Fruit fly (Drosophila melanogaster): ENCODE data around the gene CG10466.
A peak's percentile ranks its signal among the peaks of the same experiment; 100 is the strongest.

The CG10466 gene

DNA sequence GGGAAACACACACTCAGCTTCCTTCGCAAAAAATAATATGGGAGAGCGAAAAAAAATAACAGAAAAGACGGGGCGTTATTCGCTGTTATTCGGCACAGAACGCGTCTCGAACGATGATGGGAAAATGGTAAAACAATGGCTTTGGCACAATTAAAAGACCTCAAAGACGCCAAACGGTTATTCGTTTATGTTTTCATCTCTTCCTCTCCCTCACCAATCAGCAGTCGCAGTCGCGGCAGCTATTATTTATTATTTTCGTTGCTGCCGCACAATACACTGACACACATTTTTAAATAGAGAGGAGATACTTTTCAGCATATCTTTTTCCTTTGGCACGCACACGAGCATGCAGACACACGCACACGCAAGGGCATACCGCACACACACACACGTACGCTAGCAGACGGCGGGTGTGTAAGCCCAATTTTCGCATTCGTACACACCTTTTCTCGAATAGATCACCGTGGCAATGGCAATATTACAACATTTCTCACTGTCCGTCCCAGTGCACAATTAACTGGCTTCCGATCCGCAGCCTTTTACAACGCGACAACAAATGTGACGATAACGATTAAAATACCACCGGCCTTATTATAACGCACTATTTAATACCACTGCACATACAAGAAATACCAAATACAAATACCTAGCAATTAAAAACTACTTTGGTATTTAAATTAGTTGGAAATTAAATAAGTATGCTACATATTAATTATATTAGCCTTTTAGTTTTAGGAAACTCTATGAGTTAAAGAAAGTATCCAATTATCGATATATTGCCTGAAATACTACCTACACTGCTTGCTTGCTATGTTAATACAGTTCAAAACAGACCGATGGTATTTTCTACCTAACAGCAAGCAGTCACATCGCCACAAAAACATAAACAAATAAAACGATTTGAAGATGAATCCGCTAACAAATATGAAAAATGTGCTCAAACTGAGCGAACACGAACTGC, at the start of gene CG10466, which contains the start of gene CdGAPr (continued):
- peak; percentile 55 for TF ChIP-seq Sry-δ (GFP tag; optimal IDR thresholded peaks at IDR 0.05)
- TF ChIP-seq CG30020 (tag; optimal IDR thresholded peaks at IDR 0.05): peak; percentile 65
- TF ChIP-seq HLH54F (GFP tag; optimal IDR thresholded peaks at IDR 0.05): no peak
- TF ChIP-seq gce (GFP tag; IDR thresholded peaks at IDR 0.05): no peak
- TF ChIP-seq B-H2 (GFP tag; optimal IDR thresholded peaks at IDR 0.05): no peak
- TF ChIP-seq Xbp1 (GFP tag; optimal IDR thresholded peaks at IDR 0.05): no peak
- no peak for TF ChIP-seq Nf-YA (GFP tag; IDR thresholded peaks at IDR 0.05)
- TF ChIP-seq nom (GFP tag; optimal IDR thresholded peaks at IDR 0.05): no peak
- no peak for TF ChIP-seq Dip3 (GFP tag; optimal IDR thresholded peaks at IDR 0.05)
- no peak for TF ChIP-seq H2.0 (GFP tag; IDR thresholded peaks at IDR 0.05)
- peak; percentile 29 for TF ChIP-seq CG4617 (GFP tag; optimal IDR thresholded peaks at IDR 0.05; ENCODE audit: borderline replicate concordance)
- TF ChIP-seq MTF-1 (GFP tag; optimal IDR thresholded peaks at IDR 0.05; ENCODE audit: borderline replicate concordance): peak; percentile 25
- TF ChIP-seq tx (GFP tag; optimal IDR thresholded peaks at IDR 0.05): no peak
- peak; percentile 62 for TF ChIP-seq Ets97D (GFP tag; optimal IDR thresholded peaks at IDR 0.05)
- TF ChIP-seq gro (GFP tag; optimal IDR thresholded peaks at IDR 0.05): peak; percentile 51
- no peak for TF ChIP-seq CG11093 (GFP tag; IDR thresholded peaks at IDR 0.05)
- peak; percentile 49 for TF ChIP-seq CG2712 (tag; optimal IDR thresholded peaks at IDR 0.05)
- no peak for TF ChIP-seq ind (GFP tag; optimal IDR thresholded peaks at IDR 0.05)
- peak; percentile 35; the same call in 2 of the 3 replicates for TF ChIP-seq knrl (GFP tag; IDR thresholded peaks at IDR 0.05; ENCODE audit: partially characterized antibody)
- TF ChIP-seq zfh2 (GFP tag; optimal IDR thresholded peaks at IDR 0.05): no peak
- TF ChIP-seq esg (GFP tag; conservative IDR thresholded peaks at IDR 0.05): no peak
- no peak for TF ChIP-seq fd102C (GFP tag; optimal IDR thresholded peaks at IDR 0.05)

- TF ChIP-seq Ets65A (GFP tag): peak; percentile 91
- TF ChIP-seq klu (GFP tag; IDR thresholded peaks at IDR 0.05): no peak
Measured at dm6 chr2L:19750571-19750970, 41.3 kb upstream of the CG10466 start.

dm6 chr2L:19755015-19755414, 36.9 kb upstream of the CG10466 start:
- TF ChIP-seq ato (GFP tag; IDR thresholded peaks at IDR 0.05; ENCODE audit: partially characterized antibody): no peak
- no peak for TF ChIP-seq Sry-δ (GFP tag; optimal IDR thresholded peaks at IDR 0.05)
- TF ChIP-seq Fer2 (tag; optimal IDR thresholded peaks at IDR 0.05): no peak
- TF ChIP-seq sob (GFP tag; IDR thresholded peaks at IDR 0.05): no peak
- TF ChIP-seq slbo (GFP tag; IDR thresholded peaks at IDR 0.05): 0 out of 2 replicates have a peak, but pooled peaks have one; percentile 6
- TF ChIP-seq Abd-B (GFP tag; optimal IDR thresholded peaks at IDR 0.05): no peak
- no peak for TF ChIP-seq CG32772 (GFP tag; IDR thresholded peaks at IDR 0.05)
- TF ChIP-seq CG14050 (GFP tag; IDR thresholded peaks at IDR 0.05): no peak
- TF ChIP-seq CG1603 (tag; optimal IDR thresholded peaks at IDR 0.05): no peak
- no peak for TF ChIP-seq Mad (GFP tag; optimal IDR thresholded peaks at IDR 0.05)
- no peak for TF ChIP-seq CG7786 (GFP tag; optimal IDR thresholded peaks at IDR 0.05)
- no peak for TF ChIP-seq CG15601 (tag; optimal IDR thresholded peaks at IDR 0.05)
- TF ChIP-seq CrebB (tag; optimal IDR thresholded peaks at IDR 0.05): no peak
- TF ChIP-seq CG5245 (GFP tag; optimal IDR thresholded peaks at IDR 0.05): no peak
- no peak for TF ChIP-seq CG17328 (GFP tag; IDR thresholded peaks at IDR 0.05)
- no peak for TF ChIP-seq CG14441 (GFP tag; IDR thresholded peaks at IDR 0.05)
- TF ChIP-seq Xrp1 (GFP tag; IDR thresholded peaks at IDR 0.05): no peak
- TF ChIP-seq Kr (GFP tag; optimal IDR thresholded peaks at IDR 0.05): no peak
- TF ChIP-seq Awh (GFP tag; IDR thresholded peaks at IDR 0.05): no peak
- no peak for TF ChIP-seq CG1529 (GFP tag; optimal IDR thresholded peaks at IDR 0.05)
- TF ChIP-seq CG17802 (tag; optimal IDR thresholded peaks at IDR 0.05): no peak
- TF ChIP-seq CG16779 (GFP tag; IDR thresholded peaks at IDR 0.05): no peak
- TF ChIP-seq CG17829 (tag; optimal IDR thresholded peaks at IDR 0.05): no peak
- TF ChIP-seq trem (tag; optimal IDR thresholded peaks at IDR 0.05): no peak
- peak; percentile 89 for TF ChIP-seq CG15514 (GFP tag; optimal IDR thresholded peaks at IDR 0.05)
